Fruit fly (Drosophila melanogaster) whole organism, prepupa: ENCODE data around the gene Dlip2.

Experiments
- CG11762 ChIP-seq: fragments of 200-800 bp; sonication (Bioruptor generic); optimal IDR thresholded peaks from 3 replicates; lab custom pipeline; 2016; ENCODE audit warnings: missing biosample characterization, missing genetic modification characterization; ENCODE audit not compliant: insufficient read depth
- CG1621 ChIP-seq: fragments of 200-800 bp; sonication (Bioruptor generic); optimal IDR thresholded peaks from 3 replicates; lab custom pipeline; 2018; ENCODE audit warnings: missing biosample characterization, mild to moderate bottlenecking, missing genetic modification characterization
- CG3032 ChIP-seq: fragments of 200-800 bp; optimal IDR thresholded peaks from 2 replicates; lab custom pipeline; 2019; ENCODE audit warnings: missing biosample characterization, mild to moderate bottlenecking, missing genetic modification characterization, moderate library complexity
- CG6854 ChIP-seq: fragments of 200-800 bp; sonication (Bioruptor generic); optimal IDR thresholded peaks from 2 replicates; lab custom pipeline; 2017; ENCODE audit warnings: missing biosample characterization, mild to moderate bottlenecking, missing genetic modification characterization
- Hr39 ChIP-seq: fragments of 200-800 bp; sonication (Bioruptor generic); optimal IDR thresholded peaks from 2 replicates; lab custom pipeline; 2016; ENCODE audit warnings: missing biosample characterization, missing genetic modification characterization
- Hr4 ChIP-seq: fragments of 200-800 bp; sonication (Bioruptor generic); optimal IDR thresholded peaks from 3 replicates; lab custom pipeline; 2016; ENCODE audit warnings: missing biosample characterization, missing genetic modification characterization
- Met ChIP-seq: fragments of 200-800 bp; sonication (Bioruptor generic); optimal IDR thresholded peaks from 3 replicates; lab custom pipeline; 2016; ENCODE audit warnings: missing biosample characterization, missing genetic modification characterization
- pdm3 ChIP-seq: fragments of 200-800 bp; sonication (Bioruptor generic); optimal IDR thresholded peaks from 3 replicates; lab custom pipeline; 2016; ENCODE audit warnings: missing biosample characterization, missing genetic modification characterization
- ss ChIP-seq, 2 experiments: fragments of 200-800 bp; sonication (Bioruptor generic); optimal IDR thresholded peaks; 2 replicates in 1 of 2; 3 replicates in 1 of 2; lab custom pipeline; 2017 to 2018; ENCODE audit warnings: mild to moderate bottlenecking in 2 of 2, missing biosample characterization in 2 of 2, missing genetic modification characterization in 2 of 2, moderate library complexity in 1 of 2
- topi ChIP-seq: fragments of 200-800 bp; sonication (Bioruptor generic); optimal IDR thresholded peaks from 3 replicates; lab custom pipeline; 2016; ENCODE audit warnings: missing biosample characterization, missing genetic modification characterization

DNA sequence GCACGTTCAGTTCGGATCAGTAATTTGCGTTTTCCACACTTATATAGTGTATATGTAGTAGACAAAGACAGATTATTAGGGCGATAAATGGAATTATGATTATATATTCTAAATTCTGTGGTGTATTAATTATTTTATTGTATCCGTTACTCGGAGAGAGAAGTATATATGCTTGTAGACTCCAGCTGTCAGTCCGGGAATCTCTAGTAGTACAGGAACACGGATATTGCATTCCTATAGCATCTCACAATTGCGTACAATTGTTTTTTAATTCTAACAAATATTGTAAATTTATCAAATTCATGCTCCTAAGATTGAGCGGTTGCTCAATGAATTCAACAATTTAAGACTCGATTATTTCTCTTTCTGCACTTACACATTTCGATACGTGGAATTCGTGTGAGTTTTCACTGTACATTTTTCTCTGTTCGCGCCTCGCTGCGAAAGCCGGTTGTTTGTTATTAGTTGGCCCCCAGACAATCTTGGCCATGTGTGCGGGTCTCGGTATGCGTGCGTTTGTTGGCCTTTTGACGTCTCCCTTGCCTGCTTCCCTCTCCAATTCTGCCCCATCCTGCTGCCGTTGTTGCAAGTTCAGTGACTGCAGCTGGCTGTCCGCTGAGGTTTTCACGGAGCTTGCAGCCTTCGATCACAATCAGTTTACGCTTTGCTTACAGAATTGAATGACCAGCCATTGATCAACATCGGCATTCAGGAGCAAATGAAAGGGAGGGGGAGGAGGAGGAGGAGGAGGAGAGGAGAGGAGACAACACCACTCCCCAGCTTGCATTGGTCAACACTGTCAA lies 22.1 kb upstream of the Dlip2 start:
- TF ChIP-seq Met (peak; percentile 76), CG1621 (tag; lab: Kevin White, UChicago) (no peak), Hr39 (GFP tag; lab: Kevin White, UChicago) (peak; percentile 59), topi (peak; percentile 76), Hr4 (GFP tag; lab: Kevin White, UChicago) (peak; percentile 72), CG3032 (tag; lab: Kevin White, UChicago) (peak; percentile 22), pdm3 (GFP tag; lab: Kevin White, UChicago) (peak; percentile 64), CG6854 (GFP tag; lab: Kevin White, UChicago) (peak; percentile 45), CG11762 (peak; percentile 10), ss (GFP tag; optimal IDR thresholded peaks at IDR 0.05; lab: Kevin White, UChicago) (no peak)
